Worm (Caenorhabditis elegans) whole organism, L1 larva: ENCODE data around the gene T05A7.1.

ENCODE experiments used
- C04F5.9 ChIP-seq: sonication (generic microtip); optimal IDR thresholded peaks from 2 replicates; lab custom pipeline; 2016; ENCODE audit warnings: missing genetic modification characterization, missing compliant biosample characterization
- C34B4.2 ChIP-seq: sonication (generic microtip); optimal IDR thresholded peaks from 2 replicates; lab custom pipeline; 2017; ENCODE audit warnings: mild to moderate bottlenecking, missing genetic modification characterization, missing compliant biosample characterization
- F16B12.6 ChIP-seq: fragments of 150-350 bp; optimal IDR thresholded peaks from 2 replicates; lab custom pipeline; 2014; ENCODE audit warnings: missing biosample characterization, missing genetic modification characterization
- aha-1 ChIP-seq: fragments of 150-350 bp; optimal IDR thresholded peaks from 2 replicates; lab custom pipeline; 2014; ENCODE audit warnings: missing biosample characterization, missing genetic modification characterization
- ama-1 ChIP-seq: fragments of 150-350 bp; optimal IDR thresholded peaks from 2 replicates; lab custom pipeline; 2014
- blmp-1 ChIP-seq: fragments of 150-350 bp; optimal IDR thresholded peaks from 2 replicates; lab custom pipeline; 2014; ENCODE audit warnings: missing biosample characterization, missing genetic modification characterization
- ceh-63 ChIP-seq: fragments of 200-800 bp; sonication (Bioruptor generic); optimal IDR thresholded peaks from 2 replicates; lab custom pipeline; 2018; ENCODE audit warnings: mild to moderate bottlenecking, missing genetic modification characterization, missing compliant biosample characterization
- ces-1 ChIP-seq: fragments of 150-350 bp; optimal IDR thresholded peaks from 2 replicates; lab custom pipeline; 2014; ENCODE audit warnings: missing biosample characterization, missing genetic modification reagents, missing genetic modification characterization
- dpl-1 ChIP-seq, 3 experiments: fragments of 150-350 bp in 2 of 3; sonication (generic microtip) in 1 of 3; optimal IDR thresholded peaks; 2 replicates each; lab custom pipeline; 2014 to 2017; ENCODE audit warnings: missing biosample characterization in 3 of 3, missing genetic modification characterization in 3 of 3, missing genetic modification reagents in 3 of 3
- efl-1 ChIP-seq, 4 experiments: fragments of 150-350 bp; optimal IDR thresholded peaks in 3 of 4; peaks in 1 of 4; 1 replicate in 1 of 4; 2 replicates in 3 of 4; lab custom pipeline; 2014; ENCODE audit warnings: missing biosample characterization in 2 of 4, missing genetic modification characterization in 2 of 4, missing genetic modification reagents in 2 of 4
- elt-2 ChIP-seq: sonication (generic microtip); optimal IDR thresholded peaks from 2 replicates; lab custom pipeline; 2016; ENCODE audit warnings: missing genetic modification characterization, mild to moderate bottlenecking, inconsistent platforms, missing compliant biosample characterization, missing genetic modification reagents
- elt-3 ChIP-seq, 6 experiments: fragments of 150-350 bp in 1 of 6; sonication (generic microtip); optimal IDR thresholded peaks; 2 replicates each; lab custom pipeline; 2017 to 2018; ENCODE audit warnings: missing biosample characterization in 6 of 6, missing genetic modification characterization in 6 of 6, inconsistent platforms in 1 of 6
- ets-5 ChIP-seq: fragments of 200-800 bp; sonication (Bioruptor generic); IDR thresholded peaks from 2 replicates; pipeline ENCODE4 v1.3.6; 2022; ENCODE audit warnings: missing genetic modification characterization, missing compliant biosample characterization
- fkh-10 ChIP-seq: sonication (generic microtip); optimal IDR thresholded peaks from 2 replicates; lab custom pipeline; 2017; ENCODE audit warnings: missing biosample characterization, missing genetic modification reagents, missing genetic modification characterization
- fos-1 ChIP-seq: fragments of 150-350 bp; optimal IDR thresholded peaks from 2 replicates; lab custom pipeline; 2014; ENCODE audit warnings: missing biosample characterization, missing genetic modification characterization
- hlh-17 ChIP-seq: fragments of 200-800 bp; sonication (Bioruptor generic); optimal IDR thresholded peaks from 2 replicates; lab custom pipeline; 2018; ENCODE audit warnings: missing genetic modification characterization, mild to moderate bottlenecking, missing compliant biosample characterization, moderate library complexity, borderline replicate concordance
- hlh-4 ChIP-seq: sonication (generic microtip); optimal IDR thresholded peaks from 2 replicates; lab custom pipeline; 2016; ENCODE audit warnings: mild to moderate bottlenecking, missing genetic modification characterization, missing compliant biosample characterization
- hpl-2 ChIP-seq: fragments of 150-350 bp; optimal IDR thresholded peaks from 2 replicates; lab custom pipeline; 2014; ENCODE audit warnings: missing biosample characterization, missing genetic modification reagents, missing genetic modification characterization
- irx-1 ChIP-seq: sonication (generic microtip); optimal IDR thresholded peaks from 2 replicates; lab custom pipeline; 2016; ENCODE audit warnings: missing genetic modification characterization, missing compliant biosample characterization
- isw-1 ChIP-seq: fragments of 200-800 bp; sonication (Bioruptor generic); IDR thresholded peaks from 2 replicates; pipeline ENCODE4 v1.3.6; 2022; ENCODE audit warnings: missing genetic modification characterization, missing compliant biosample characterization
- lin-14 ChIP-seq: fragments of 200-800 bp; sonication (Bioruptor generic); optimal IDR thresholded peaks from 2 replicates; lab custom pipeline; 2018; ENCODE audit warnings: mild to moderate bottlenecking, missing genetic modification characterization, moderate library complexity, missing compliant biosample characterization
- lin-15B ChIP-seq: fragments of 150-350 bp; sonication (generic microtip); optimal IDR thresholded peaks from 3 replicates; lab custom pipeline; 2014; ENCODE audit warnings: missing biosample characterization, missing genetic modification characterization
- lin-35 ChIP-seq, 2 experiments: fragments of 150-350 bp; optimal IDR thresholded peaks; 2 replicates each; lab custom pipeline; 2014; ENCODE audit warnings: missing biosample characterization in 2 of 2, missing genetic modification characterization in 2 of 2, missing genetic modification reagents in 2 of 2
- lsy-2 ChIP-seq, 2 experiments: fragments of 150-350 bp; optimal IDR thresholded peaks; 2 replicates each; lab custom pipeline; 2014; ENCODE audit warnings: missing biosample characterization in 2 of 2, missing genetic modification characterization in 2 of 2
- mep-1 ChIP-seq: fragments of 150-350 bp; optimal IDR thresholded peaks from 2 replicates; lab custom pipeline; 2014; ENCODE audit warnings: missing biosample characterization, missing genetic modification characterization
- nhr-11 ChIP-seq: fragments of 150-350 bp; optimal IDR thresholded peaks from 2 replicates; lab custom pipeline; 2014; ENCODE audit warnings: missing biosample characterization, missing genetic modification characterization
- nhr-19 ChIP-seq: fragments of 200-800 bp; sonication (Bioruptor generic); conservative IDR thresholded peaks from 2 replicates; pipeline ENCODE4 v1.3.6; 2022; ENCODE audit warnings: missing genetic modification characterization, missing compliant biosample characterization
- nhr-237 ChIP-seq: fragments of 150-350 bp; optimal IDR thresholded peaks from 2 replicates; lab custom pipeline; 2014; ENCODE audit warnings: missing biosample characterization, missing genetic modification characterization
- nhr-47 ChIP-seq: sonication (generic microtip); optimal IDR thresholded peaks from 2 replicates; lab custom pipeline; 2016; ENCODE audit warnings: mild to moderate bottlenecking, missing genetic modification characterization, moderate library complexity, missing compliant biosample characterization
- nhr-71 ChIP-seq: sonication (generic microtip); optimal IDR thresholded peaks from 2 replicates; lab custom pipeline; 2016; ENCODE audit warnings: mild to moderate bottlenecking, missing genetic modification characterization, moderate library complexity, missing compliant biosample characterization
- nhr-76 ChIP-seq: sonication (generic microtip); optimal IDR thresholded peaks from 2 replicates; lab custom pipeline; 2017; ENCODE audit warnings: missing biosample characterization, missing genetic modification characterization
- nhr-84 ChIP-seq: sonication (generic microtip); optimal IDR thresholded peaks from 2 replicates; lab custom pipeline; 2017; ENCODE audit warnings: missing biosample characterization, missing genetic modification characterization
- nhr-90 ChIP-seq: sonication (generic microtip); optimal IDR thresholded peaks from 2 replicates; lab custom pipeline; 2016; ENCODE audit warnings: mild to moderate bottlenecking, missing genetic modification characterization, missing compliant biosample characterization; ENCODE audit not compliant: poor library complexity
- pag-3 ChIP-seq: sonication (generic microtip); optimal IDR thresholded peaks from 2 replicates; lab custom pipeline; 2017; ENCODE audit warnings: missing genetic modification characterization, mild to moderate bottlenecking, missing compliant biosample characterization, antibody characterized with exemption, borderline replicate concordance; ENCODE audit not compliant: insufficient read depth
- pqm-1 ChIP-seq: sonication (generic microtip); optimal IDR thresholded peaks from 3 replicates; lab custom pipeline; 2017; ENCODE audit warnings: missing biosample characterization, missing genetic modification characterization
- rnt-1 ChIP-seq: sonication (generic microtip); optimal IDR thresholded peaks from 2 replicates; lab custom pipeline; 2016; ENCODE audit warnings: mild to moderate bottlenecking, missing genetic modification characterization, moderate library complexity, missing compliant biosample characterization
- snu-23 ChIP-seq: sonication (generic microtip); optimal IDR thresholded peaks from 2 replicates; lab custom pipeline; 2016; ENCODE audit warnings: missing genetic modification characterization, missing compliant biosample characterization
- sptf-1 ChIP-seq: fragments of 150-350 bp; optimal IDR thresholded peaks from 2 replicates; lab custom pipeline; 2014; ENCODE audit warnings: missing biosample characterization, missing genetic modification characterization
- swsn-7 ChIP-seq: sonication (generic microtip); optimal IDR thresholded peaks from 2 replicates; lab custom pipeline; 2016; ENCODE audit warnings: missing genetic modification characterization, missing compliant biosample characterization
- tlp-1 ChIP-seq: fragments of 150-350 bp; optimal IDR thresholded peaks from 2 replicates; lab custom pipeline; 2014; ENCODE audit warnings: missing biosample characterization, missing genetic modification characterization
- unc-130 ChIP-seq: fragments of 150-350 bp; optimal IDR thresholded peaks from 2 replicates; lab custom pipeline; 2017; ENCODE audit warnings: missing biosample characterization, missing genetic modification characterization, inconsistent platforms
- unc-62 ChIP-seq: fragments of 150-350 bp; optimal IDR thresholded peaks from 2 replicates; lab custom pipeline; 2014; ENCODE audit warnings: missing biosample characterization, missing genetic modification reagents, missing genetic modification characterization
- zag-1 ChIP-seq: fragments of 150-350 bp; optimal IDR thresholded peaks from 2 replicates; lab custom pipeline; 2014; ENCODE audit warnings: missing biosample characterization, missing genetic modification characterization
- zip-4 ChIP-seq: fragments of 200-800 bp; sonication (Bioruptor generic); optimal IDR thresholded peaks from 2 replicates; lab custom pipeline; 2018; ENCODE audit warnings: mild to moderate bottlenecking, missing genetic modification characterization, moderate library complexity, missing compliant biosample characterization
- ztf-11 ChIP-seq, 2 experiments: sonication (generic microtip); optimal IDR thresholded peaks; 2 replicates each; lab custom pipeline; 2016 to 2017; ENCODE audit warnings: missing genetic modification characterization in 2 of 2, missing biosample characterization in 1 of 2, missing compliant biosample characterization in 1 of 2
- ztf-4 ChIP-seq: fragments of 150-350 bp; optimal IDR thresholded peaks from 2 replicates; lab custom pipeline; 2014; ENCODE audit warnings: missing biosample characterization, missing genetic modification characterization

Gene T05A7.1

ce11 chrII:4673670-4674069 is 4.3 kb upstream of the T05A7.1 start:
- TF ChIP-seq elt-2 (tag; lab: Kevin White, UChicago) (no peak), efl-1 (optimal IDR thresholded peaks at IDR 0.05; lab: Kevin White, UChicago) (no peak), efl-1 (GFP tag; optimal IDR thresholded peaks at IDR 0.05 in 1 of 2; lab: Kevin White, UChicago) (peak in 1 of 2 experiments; percentile 63), ama-1 (peak; percentile 55)

DNA sequence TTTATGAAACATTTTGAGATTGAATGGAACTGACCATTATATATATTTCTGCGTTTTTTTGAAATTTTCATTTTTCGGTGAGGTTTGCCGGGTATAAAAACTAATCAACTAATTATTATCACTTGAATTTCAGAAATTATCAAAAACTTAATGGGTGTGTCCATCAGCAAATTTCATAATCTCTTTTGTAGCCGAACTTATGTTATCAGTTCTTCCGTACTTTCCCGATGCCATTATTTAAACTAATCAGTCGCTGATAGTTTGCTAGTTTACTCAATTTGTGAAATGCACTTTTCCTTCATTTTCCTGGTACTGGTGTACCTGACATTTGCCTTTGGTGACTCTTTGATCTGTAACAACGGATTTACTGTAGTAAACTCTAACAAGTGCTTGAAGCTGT is 3.8 kb upstream of the T05A7.1 start:
- no peak for TF ChIP-seq swsn-7 (tag; lab: Kevin White, UChicago)
- TF ChIP-seq elt-2 (tag; lab: Kevin White, UChicago) = peak; percentile 99
- peak; percentile 32 for TF ChIP-seq pqm-1
- peak; percentile 46 for TF ChIP-seq tlp-1 (tag; lab: Kevin White, UChicago)
- TF ChIP-seq fkh-10 = no peak

DNA sequence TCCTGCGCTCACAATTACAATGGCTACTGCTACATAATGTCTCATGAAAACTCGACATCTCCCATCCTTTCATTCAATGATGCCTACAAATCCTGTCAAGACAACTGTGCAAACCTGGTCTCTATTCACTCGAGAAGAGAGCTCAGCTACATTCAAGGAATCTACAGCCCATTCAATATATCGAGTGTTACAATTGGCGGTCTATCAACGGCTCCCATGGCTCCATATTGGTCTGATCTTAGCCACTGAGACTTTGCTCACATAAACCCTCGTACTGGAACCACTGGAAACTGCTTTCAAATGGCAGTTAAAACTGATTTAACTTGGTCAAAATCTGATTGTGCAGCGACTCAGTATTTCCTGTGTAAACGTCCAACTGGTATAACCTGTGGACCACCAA is 2.5 kb upstream of the T05A7.1 start, which contains the start of gene T05A7.3:
Gene T05A7.3 (plus strand): TSS at position 301 of the 400 bp plus-strand sequence.
- no peak for TF ChIP-seq snu-23
- TF ChIP-seq ces-1 (GFP tag; lab: Kevin White, UChicago) = no peak
- TF ChIP-seq F16B12.6 (tag; lab: Kevin White, UChicago) = no peak
- no peak for TF ChIP-seq elt-3 (tag; optimal IDR thresholded peaks at IDR 0.05; lab: Kevin White, UChicago)
- no peak for TF ChIP-seq hlh-4 (tag; lab: Kevin White, UChicago)
- TF ChIP-seq unc-62 (GFP tag; lab: Kevin White, UChicago) = no peak
- TF ChIP-seq isw-1 (GFP tag; lab: Robert Waterston, UW) = no peak
- TF ChIP-seq nhr-90 = no peak
- no peak for TF ChIP-seq lin-15B
- TF ChIP-seq blmp-1 = no peak
- no peak for TF ChIP-seq aha-1 (tag; lab: Kevin White, UChicago)
- TF ChIP-seq nhr-237 (tag; lab: Kevin White, UChicago) = no peak
- no peak for TF ChIP-seq fkh-10
- TF ChIP-seq ztf-4 (tag; lab: Kevin White, UChicago) = no peak
- TF ChIP-seq C04F5.9 (tag; lab: Kevin White, UChicago) = no peak
- no peak for TF ChIP-seq ztf-11 (tag; optimal IDR thresholded peaks at IDR 0.05; lab: Kevin White, UChicago)
- no peak for TF ChIP-seq zip-4 (GFP tag; lab: Kevin White, UChicago)
- TF ChIP-seq ceh-63 (GFP tag; lab: Kevin White, UChicago) = no peak
- TF ChIP-seq mep-1 = no peak
- no peak for TF ChIP-seq hlh-17 (GFP tag; lab: Kevin White, UChicago)

ce11 chrII:4676241-4676640 is 1.8 kb upstream of the T05A7.1 start:
- TF ChIP-seq fos-1 (tag; lab: Kevin White, UChicago) (no peak), hlh-17 (GFP tag; lab: Kevin White, UChicago) (no peak), pag-3 (tag; lab: Kevin White, UChicago) (no peak), sptf-1 (tag; lab: Kevin White, UChicago) (no peak), C04F5.9 (tag; lab: Kevin White, UChicago) (no peak), nhr-71 (peak; percentile 48), nhr-47 (tag; lab: Kevin White, UChicago) (no peak), hpl-2 (GFP tag; lab: Kevin White, UChicago) (no peak), nhr-11 (tag; lab: Kevin White, UChicago) (no peak), lin-14 (GFP tag; lab: Kevin White, UChicago) (peak; percentile 49), nhr-90 (no peak), swsn-7 (tag; lab: Kevin White, UChicago) (no peak), blmp-1 (no peak), hlh-4 (tag; lab: Kevin White, UChicago) (no peak), nhr-76 (tag; lab: Kevin White, UChicago) (no peak), lin-35 (GFP tag; optimal IDR thresholded peaks at IDR 0.05; lab: Kevin White, UChicago) (no peak), nhr-84 (tag; lab: Kevin White, UChicago) (no peak), C34B4.2 (tag; lab: Kevin White, UChicago) (no peak), ceh-63 (GFP tag; lab: Kevin White, UChicago) (no peak), lsy-2 (tag; optimal IDR thresholded peaks at IDR 0.05; lab: Kevin White, UChicago) (peak in 1 of 2 experiments; percentile 22), dpl-1 (GFP tag; optimal IDR thresholded peaks at IDR 0.05; lab: Kevin White, UChicago) (no peak), ztf-11 (tag; optimal IDR thresholded peaks at IDR 0.05; lab: Kevin White, UChicago) (no peak), lin-15B (no peak), irx-1 (tag; lab: Kevin White, UChicago) (no peak), ets-5 (GFP tag; lab: Robert Waterston, UW) (no peak), tlp-1 (tag; lab: Kevin White, UChicago) (no peak), zag-1 (tag; lab: Kevin White, UChicago) (no peak), rnt-1 (peak; percentile 26), unc-130 (no peak), nhr-19 (GFP tag; lab: Robert Waterston, UW) (0 out of 2 replicates have a peak, but pooled peaks have one; percentile 17), elt-3 (tag; optimal IDR thresholded peaks at IDR 0.05; lab: Kevin White, UChicago) (no peak)
